Worm (Caenorhabditis elegans): Measurements from ENCODE around the gene thn-4.

The thn-4 gene

ce11 chrV:16827485-16827884 is 43.8 kb downstream of the thn-4 start, which contains the start of gene srh-216:
srh-216 (minus strand) TSS chrV:16827585.
- TF ChIP-seq klf-2 (GFP tag; conservative IDR thresholded peaks at IDR 0.05) (no peak), cog-1 (tag; optimal IDR thresholded peaks at IDR 0.05) (no peak), ref-1 (GFP tag; conservative IDR thresholded peaks at IDR 0.05) (no peak), tab-1 (GFP tag; IDR thresholded peaks at IDR 0.05) (no peak), med-1 (GFP tag; optimal IDR thresholded peaks at IDR 0.05; ENCODE audit: insufficient read depth) (no peak), flt-1 (GFP tag; IDR thresholded peaks at IDR 0.05) (no peak), ztf-23 (GFP tag; IDR thresholded peaks at IDR 0.05) (no peak), T22C8.4 (GFP tag; IDR thresholded peaks at IDR 0.05) (no peak), ztf-29 (GFP tag; IDR thresholded peaks at IDR 0.05) (no peak)

ce11 chrV:16821270-16821737 is 50.0 kb downstream of the thn-4 start, which contains the start of gene T20B3.14:
T20B3.14 (minus strand) TSS chrV:16821320.
- TF ChIP-seq ref-1 (GFP tag; conservative IDR thresholded peaks at IDR 0.05) (no peak), klf-2 (GFP tag; conservative IDR thresholded peaks at IDR 0.05) (no peak), cog-1 (tag; optimal IDR thresholded peaks at IDR 0.05) (no peak)

Data from whole organism, midembryonic.